Fruit fly (Drosophila melanogaster) whole organism, prepupa: ENCODE results near the gene CG17105.

Source experiments
- CG1621 ChIP-seq: fragments of 200-800 bp; sonication (Bioruptor generic); optimal IDR thresholded peaks from 3 replicates; lab custom pipeline; 2018; ENCODE audit warnings: missing biosample characterization, mild to moderate bottlenecking, missing genetic modification characterization
- CG16779 ChIP-seq: fragments of 200-800 bp; sonication (Bioruptor generic); optimal IDR thresholded peaks from 3 replicates; lab custom pipeline; 2017; ENCODE audit warnings: missing biosample characterization, mild to moderate bottlenecking, missing genetic modification characterization
- CG4318 ChIP-seq: fragments of 200-800 bp; sonication (Bioruptor generic); optimal IDR thresholded peaks from 3 replicates; lab custom pipeline; 2017; ENCODE audit warnings: missing biosample characterization, mild to moderate bottlenecking, missing genetic modification characterization
- CG6163 ChIP-seq: fragments of 200-800 bp; sonication (Bioruptor generic); IDR thresholded peaks from 3 replicates; pipeline ENCODE4 v1.3.6; 2022; ENCODE audit warnings: missing biosample characterization, missing genetic modification characterization
- CG6854 ChIP-seq: fragments of 200-800 bp; sonication (Bioruptor generic); optimal IDR thresholded peaks from 2 replicates; lab custom pipeline; 2017; ENCODE audit warnings: missing biosample characterization, mild to moderate bottlenecking, missing genetic modification characterization
- CG8319 ChIP-seq: fragments of 200-800 bp; sonication (Bioruptor generic); optimal IDR thresholded peaks from 3 replicates; lab custom pipeline; 2016; ENCODE audit warnings: missing biosample characterization, missing genetic modification characterization
- Eip78C ChIP-seq: fragments of 200-800 bp; sonication (Bioruptor generic); peaks from one replicate; lab custom pipeline; 2016; ENCODE audit warnings: missing biosample characterization, missing genetic modification characterization
- Lpt ChIP-seq: fragments of 200-800 bp; sonication (Bioruptor generic); optimal IDR thresholded peaks from 3 replicates; lab custom pipeline; 2016; ENCODE audit warnings: missing biosample characterization, missing genetic modification characterization
- Sox14 ChIP-seq: fragments of 200-800 bp; sonication (Bioruptor generic); optimal IDR thresholded peaks from 3 replicates; lab custom pipeline; 2016; ENCODE audit warnings: missing biosample characterization, missing genetic modification characterization
- cyc ChIP-seq: fragments of 200-800 bp; sonication (Bioruptor generic); optimal IDR thresholded peaks from 3 replicates; lab custom pipeline; 2016; ENCODE audit warnings: missing biosample characterization, missing genetic modification characterization
- dsx ChIP-seq: fragments of 200-800 bp; optimal IDR thresholded peaks from 3 replicates; lab custom pipeline; 2019; ENCODE audit warnings: missing biosample characterization, mild to moderate bottlenecking, missing genetic modification characterization, moderate library complexity; ENCODE audit not compliant: poor library complexity, severe bottlenecking
- fd59A ChIP-seq: fragments of 200-800 bp; sonication (Bioruptor generic); optimal IDR thresholded peaks from 2 replicates; lab custom pipeline; 2017; ENCODE audit warnings: missing biosample characterization, mild to moderate bottlenecking, missing genetic modification characterization, missing genetic modification reagents
- pdm3 ChIP-seq: fragments of 200-800 bp; sonication (Bioruptor generic); optimal IDR thresholded peaks from 3 replicates; lab custom pipeline; 2016; ENCODE audit warnings: missing biosample characterization, missing genetic modification characterization
- ss ChIP-seq, 2 experiments: fragments of 200-800 bp; sonication (Bioruptor generic); optimal IDR thresholded peaks; 2 replicates in 1 of 2; 3 replicates in 1 of 2; lab custom pipeline; 2017 to 2018; ENCODE audit warnings: mild to moderate bottlenecking in 2 of 2, missing biosample characterization in 2 of 2, missing genetic modification characterization in 2 of 2, moderate library complexity in 1 of 2

- no peak for TF ChIP-seq CG1621
- peak; percentile 81 for TF ChIP-seq Eip78C (GFP tag; lab: Kevin White, UChicago)
- TF ChIP-seq Sox14 (GFP tag; lab: Kevin White, UChicago): no peak
- no peak for TF ChIP-seq ss (GFP tag; optimal IDR thresholded peaks at IDR 0.05; lab: Kevin White, UChicago)
- TF ChIP-seq CG8319 (GFP tag; lab: Kevin White, UChicago): no peak
- no peak for TF ChIP-seq cyc
- no peak for TF ChIP-seq Lpt
- TF ChIP-seq CG16779 (tag; lab: Kevin White, UChicago): no peak
- no peak for TF ChIP-seq dsx (GFP tag; lab: Kevin White, UChicago)
- TF ChIP-seq CG6163: no peak
- no peak for TF ChIP-seq fd59A
- no peak for TF ChIP-seq CG6854 (GFP tag; lab: Kevin White, UChicago)
- no peak for TF ChIP-seq CG4318 (GFP tag; lab: Kevin White, UChicago)
- no peak for TF ChIP-seq pdm3
These were observed 17.2 kb downstream of the CG17105 start, which contains the start of gene CG7300 for dm6 chr2L:10697992-10698391.
